Worm (Caenorhabditis elegans): ENCODE data around the gene T04F8.8.
"Not testable (repeated sequence)": the region's sequence is repeated elsewhere in the genome, so short reads cannot be mapped to it uniquely, and the experiment has no call there.

T04F8.8 gene

DNA sequence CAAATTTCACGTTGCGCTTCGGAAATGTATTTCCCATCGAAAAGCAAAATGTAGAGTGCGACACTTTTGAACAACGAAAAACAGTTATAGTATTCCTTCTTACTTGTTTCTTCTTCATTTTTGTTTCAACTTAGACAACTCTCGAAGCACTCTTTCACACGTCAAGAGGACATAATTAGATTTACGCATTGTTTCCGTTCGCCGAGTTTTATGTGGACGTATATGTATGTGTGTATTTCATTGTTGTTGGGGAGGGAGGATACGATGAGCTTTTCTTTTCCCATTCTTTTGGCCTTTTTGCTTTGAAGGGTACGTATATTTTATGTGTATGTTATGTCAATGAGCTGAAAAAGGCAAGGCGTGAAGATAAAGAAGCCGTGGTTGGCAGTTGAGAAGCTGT is 16.8 kb upstream of the T04F8.8 start:
- no peak for TF ChIP-seq unc-62 (GFP tag; optimal IDR thresholded peaks at IDR 0.05)

DNA sequence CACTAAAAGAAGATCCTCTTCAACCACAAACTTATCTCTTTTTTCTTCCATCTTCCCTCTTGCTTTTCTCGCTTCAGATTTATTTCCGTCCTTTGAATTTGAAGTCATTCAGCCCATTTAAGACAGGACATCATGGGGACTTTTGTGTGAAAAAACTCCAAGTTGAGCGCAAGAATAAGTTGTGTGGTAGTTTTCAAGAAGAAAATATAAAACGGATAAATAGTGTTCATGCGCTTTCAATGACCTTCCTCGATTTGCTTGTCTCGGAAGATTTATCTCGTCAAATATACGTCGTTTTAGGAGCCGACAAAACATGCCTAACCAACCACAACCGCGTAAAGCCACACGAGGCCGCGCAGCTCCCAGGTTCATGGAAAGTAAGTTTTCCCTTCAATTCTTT is 15.2 kb upstream of the T04F8.8 start, which contains the start of gene sto-6:
Gene sto-6, plus strand, starts transcription at position 301 of the 400 bp plus-strand sequence.
- TF ChIP-seq unc-62 (GFP tag; optimal IDR thresholded peaks at IDR 0.05) = no peak

- no peak for TF ChIP-seq unc-62 (GFP tag; optimal IDR thresholded peaks at IDR 0.05)
Measured at ce11 chrX:11633278-11633677, 14.0 kb upstream of the T04F8.8 start.

DNA sequence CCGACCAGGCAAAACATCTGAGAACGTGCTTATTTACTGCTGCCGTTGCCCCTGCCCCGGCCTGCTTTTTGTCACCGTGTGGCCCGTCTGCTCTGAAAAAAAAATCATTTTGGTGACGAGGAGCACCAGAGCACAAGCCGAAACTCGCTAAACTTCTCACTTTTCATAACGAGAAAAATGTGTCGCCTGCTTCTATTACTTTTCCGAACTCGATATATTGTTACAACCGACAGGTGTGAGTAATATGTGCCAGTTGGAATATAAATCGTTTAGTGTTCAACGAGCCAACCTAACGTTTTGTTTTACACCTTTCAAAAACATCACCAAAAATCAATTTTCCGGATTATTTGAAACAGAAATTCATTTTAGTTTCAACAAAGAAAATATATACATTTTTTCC is 9.5 kb upstream of the T04F8.8 start:
- TF ChIP-seq unc-62 (GFP tag; optimal IDR thresholded peaks at IDR 0.05) = no peak

- TF ChIP-seq unc-62 (GFP tag; optimal IDR thresholded peaks at IDR 0.05) = no peak
Measured at ce11 chrX:11638987-11639386, 8.3 kb upstream of the T04F8.8 start.

DNA sequence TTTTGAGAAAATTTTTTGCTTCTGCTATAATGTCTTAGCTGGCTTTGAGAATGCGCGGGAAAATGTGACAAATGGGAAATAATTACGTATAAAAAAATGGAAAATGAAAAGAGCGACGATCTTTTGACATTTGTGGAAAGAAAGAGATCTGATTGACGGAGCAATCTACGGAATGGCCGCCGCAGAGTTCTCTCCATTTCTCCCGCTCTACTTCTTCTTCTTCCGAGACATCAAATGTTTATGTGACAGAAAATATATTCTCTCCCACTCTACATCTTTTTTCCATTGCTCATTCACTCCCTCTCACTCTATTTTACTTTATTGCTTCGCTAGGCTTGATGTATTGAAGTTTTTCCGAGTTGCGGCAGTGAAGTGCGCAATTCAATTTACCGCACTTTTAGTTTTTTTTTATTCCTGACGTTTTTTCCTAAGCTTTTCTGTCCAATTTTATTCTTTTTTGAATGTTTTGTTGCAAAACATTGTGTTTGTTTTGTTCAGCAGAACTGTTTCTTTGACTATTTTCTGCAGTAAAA is 6.7 kb upstream of the T04F8.8 start:
- no peak for TF ChIP-seq unc-62 (GFP tag; optimal IDR thresholded peaks at IDR 0.05)

- no peak for TF ChIP-seq unc-62 (GFP tag; optimal IDR thresholded peaks at IDR 0.05)
Measured at ce11 chrX:11641562-11641961, 5.7 kb upstream of the T04F8.8 start.

DNA sequence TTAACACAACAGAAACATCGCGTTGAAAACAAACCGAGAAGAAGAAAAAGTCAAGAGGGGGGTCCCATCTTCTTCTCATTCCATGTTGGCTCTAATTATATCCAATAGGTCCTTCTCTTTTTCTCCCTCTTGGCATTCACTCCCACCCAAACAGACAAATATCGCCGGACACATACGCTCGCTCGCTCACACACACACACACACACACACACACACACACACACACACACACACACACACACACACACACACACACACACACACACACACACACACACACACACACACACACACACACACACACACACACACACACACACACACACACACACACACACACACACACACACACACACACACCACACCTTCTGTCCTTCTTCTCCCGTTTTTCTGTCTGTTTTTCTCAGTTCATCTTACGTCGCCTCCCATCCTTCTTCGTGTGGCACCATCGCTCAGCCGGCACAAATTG is 3.5 kb upstream of the T04F8.8 start, which contains the start of gene sto-4:
Gene sto-4, plus strand, starts transcription at position 360 of the 469 bp plus-strand sequence.
- TF ChIP-seq unc-62 (GFP tag; optimal IDR thresholded peaks at IDR 0.05) = not testable (repeated sequence)

DNA sequence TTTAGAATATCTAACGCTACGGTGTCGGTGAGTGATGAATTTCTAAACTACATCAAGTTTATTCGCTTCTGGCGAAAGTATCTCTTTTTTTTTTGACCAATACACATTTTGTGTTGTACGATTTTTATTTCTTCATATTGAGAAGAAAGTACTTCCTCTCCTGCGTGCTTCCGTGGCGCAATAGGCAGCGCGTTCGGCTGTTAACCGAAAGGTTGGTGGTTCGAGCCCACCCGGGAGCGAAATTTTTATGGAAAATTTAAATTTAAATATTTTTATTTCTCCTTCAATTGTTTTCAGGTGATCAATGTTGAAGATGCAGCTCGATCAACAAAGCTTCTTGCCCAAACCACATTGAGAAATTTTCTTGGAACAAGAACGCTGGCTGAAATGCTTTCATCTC is 1.7 kb upstream of the T04F8.8 start:
- TF ChIP-seq unc-62 (GFP tag; optimal IDR thresholded peaks at IDR 0.05) = no peak

- TF ChIP-seq unc-62 (GFP tag; optimal IDR thresholded peaks at IDR 0.05) = no peak
Measured at ce11 chrX:11650751-11651150, 3.5 kb downstream of the T04F8.8 start, which contains the start of gene cutl-11. Gene cutl-11, minus strand, starts transcription at chrX:11650851.

- no peak for TF ChIP-seq unc-62 (GFP tag; optimal IDR thresholded peaks at IDR 0.05)
Measured at ce11 chrX:11656519-11657006, 9.3 kb downstream of the T04F8.8 start, which contains the start of gene T04F8.2. Gene T04F8.2, minus strand, starts transcription at chrX:11656569.

ce11 chrX:11658331-11658730 is 11.1 kb downstream of the T04F8.8 start, which contains the start of gene T04F8.3:
Gene T04F8.3, plus strand, starts transcription at chrX:11658631.
- no peak for TF ChIP-seq unc-62 (GFP tag; optimal IDR thresholded peaks at IDR 0.05)

DNA sequence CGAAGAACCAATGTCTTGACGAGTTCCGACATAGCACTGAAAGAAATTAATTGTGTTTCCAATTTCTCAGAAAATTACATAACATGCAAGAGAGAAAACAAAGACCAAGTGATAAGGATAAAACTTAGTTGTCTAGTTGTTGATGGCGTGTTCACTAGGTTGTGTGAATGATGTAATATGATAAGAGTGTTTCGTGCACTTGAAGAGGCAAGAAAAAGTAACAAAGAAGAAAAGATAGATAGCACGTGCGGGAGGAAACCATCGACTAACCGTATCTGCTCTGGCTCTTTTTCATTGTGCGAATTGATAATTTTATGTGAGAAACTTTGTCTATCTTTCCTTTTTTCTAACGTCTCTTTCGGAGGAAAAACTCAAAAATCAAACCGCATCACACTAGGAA is 14.4 kb downstream of the T04F8.8 start, which contains the start of gene sfxn-1.5:
Gene sfxn-1.5, minus strand, starts transcription at position 36 of the 400 bp plus-strand sequence.
- no peak for TF ChIP-seq unc-62 (GFP tag; optimal IDR thresholded peaks at IDR 0.05)

- no peak for TF ChIP-seq unc-62 (GFP tag; optimal IDR thresholded peaks at IDR 0.05)
Measured at ce11 chrX:11662069-11662468, 14.8 kb downstream of the T04F8.8 start.

- TF ChIP-seq unc-62 (GFP tag; optimal IDR thresholded peaks at IDR 0.05) = no peak
Measured at ce11 chrX:11662557-11662956, 15.3 kb downstream of the T04F8.8 start.

ce11 chrX:11664184-11664583 is 16.9 kb downstream of the T04F8.8 start:
- no peak for TF ChIP-seq unc-62 (GFP tag; optimal IDR thresholded peaks at IDR 0.05)

- no peak for TF ChIP-seq unc-62 (GFP tag; optimal IDR thresholded peaks at IDR 0.05)
Measured at ce11 chrX:11665522-11666017, 18.3 kb downstream of the T04F8.8 start.
